Worm (Caenorhabditis elegans) whole organism, L4 larva: Measurements from ENCODE around the gene egrh-3.

Source experiments
- Y75B8A.6 ChIP-seq: fragments of 200-800 bp; sonication (Bioruptor generic); IDR thresholded peaks from 2 replicates; pipeline ENCODE4 v1.3.6; 2022; ENCODE audit warnings: missing genetic modification reagents, missing genetic modification characterization, missing compliant biosample characterization
- lir-3 ChIP-seq: sonication (generic microtip); optimal IDR thresholded peaks from 2 replicates; lab custom pipeline; 2016; ENCODE audit warnings: mild to moderate bottlenecking, missing genetic modification characterization, missing compliant biosample characterization
- mdl-1 ChIP-seq, 2 experiments: fragments of 150-350 bp in 1 of 2; sonication (generic microtip) in 1 of 2; optimal IDR thresholded peaks; 2 replicates each; lab custom pipeline; 2014 to 2017; ENCODE audit warnings: missing biosample characterization in 2 of 2, missing genetic modification characterization in 2 of 2
- nhr-28 ChIP-seq: fragments of 150-350 bp; optimal IDR thresholded peaks from 2 replicates; lab custom pipeline; 2014; ENCODE audit warnings: missing biosample characterization, missing genetic modification characterization
- nhr-76 ChIP-seq: fragments of 150-350 bp; optimal IDR thresholded peaks from 2 replicates; lab custom pipeline; 2014; ENCODE audit warnings: missing biosample characterization, missing genetic modification characterization
- snpc-4 ChIP-seq: fragments of 150-350 bp; optimal IDR thresholded peaks from 2 replicates; lab custom pipeline; 2014; ENCODE audit warnings: missing biosample characterization, missing genetic modification characterization

- TF ChIP-seq lir-3 (tag; lab: Kevin White, UChicago): no peak
- TF ChIP-seq nhr-28 (tag; lab: Kevin White, UChicago): no peak
- no peak for TF ChIP-seq mdl-1 (tag; optimal IDR thresholded peaks at IDR 0.05; lab: Kevin White, UChicago)
- TF ChIP-seq nhr-76 (tag; lab: Kevin White, UChicago): no peak
- TF ChIP-seq Y75B8A.6 (GFP tag; lab: Robert Waterston, UW): 0 out of 2 replicates have a peak, but pooled peaks have one; percentile 49
- no peak for TF ChIP-seq snpc-4 (tag; lab: Kevin White, UChicago)
Observed at ce11 chrIV:2707012-2707411, 18.4 kb upstream of the egrh-3 start, which contains the start of gene ubc-8.
